Fruit fly (Drosophila melanogaster) whole organism, embryonic: ENCODE results near the gene CG5565.

ENCODE experiments used
- CG18476 ChIP-seq: fragments of 200-800 bp; sonication (Bioruptor generic); optimal IDR thresholded peaks from 2 replicates; lab custom pipeline; 2016; ENCODE audit warnings: missing biosample characterization, mild to moderate bottlenecking, missing genetic modification characterization
- Gsc ChIP-seq: fragments of 200-800 bp; sonication (Bioruptor generic); IDR thresholded peaks from 2 replicates; pipeline ENCODE4 v1.3.6; 2022; ENCODE audit warnings: missing biosample characterization, missing genetic modification characterization
- cad ChIP-seq: fragments of >200 bp; optimal IDR thresholded peaks from 2 replicates; lab custom pipeline; 2017; ENCODE audit warnings: missing biosample characterization, missing genetic modification characterization
- nau ChIP-seq: fragments of 200-800 bp; sonication (Bioruptor generic); optimal IDR thresholded peaks from 3 replicates; lab custom pipeline; 2017; ENCODE audit warnings: missing biosample characterization, mild to moderate bottlenecking, missing genetic modification characterization, missing genetic modification reagents
- toy ChIP-seq: fragments of 200-800 bp; sonication (Bioruptor generic); IDR thresholded peaks from 2 replicates; pipeline ENCODE4 v1.3.6; 2022; ENCODE audit warnings: missing biosample characterization, missing genetic modification characterization
- vvl ChIP-seq: fragments of 200-800 bp; sonication (Bioruptor generic); IDR thresholded peaks from 2 replicates; pipeline ENCODE4 v1.3.6; 2022; ENCODE audit warnings: missing biosample characterization, missing genetic modification characterization

DNA sequence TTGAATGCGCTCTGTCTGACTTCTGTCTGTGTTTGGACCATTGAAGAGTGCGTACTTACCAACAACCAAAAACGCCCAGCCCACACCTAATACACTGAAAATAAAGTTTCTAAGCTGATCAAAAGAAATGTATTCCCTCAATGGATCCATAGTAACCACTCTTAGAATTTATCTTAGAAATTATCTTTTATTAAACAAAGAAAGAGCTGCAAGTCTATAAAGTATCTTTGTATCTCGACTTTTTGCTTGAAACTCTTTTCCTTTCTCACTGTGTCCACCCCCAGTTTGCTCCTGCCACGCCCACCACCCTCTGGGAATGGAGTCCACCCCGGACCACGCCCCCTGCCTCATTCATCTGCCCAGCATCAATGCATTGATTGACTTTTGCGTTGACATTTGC is 21.9 kb upstream of the CG5565 start:
- TF ChIP-seq Gsc (GFP tag; lab: Robert Waterston, UW) (no peak), toy (GFP tag; lab: Robert Waterston, UW) (no peak), CG18476 (no peak), nau (GFP tag; lab: Kevin White, UChicago) (no peak), cad (no peak), vvl (GFP tag; lab: Robert Waterston, UW) (no peak)
